Worm (Caenorhabditis elegans) whole organism, young adult: ENCODE results near the gene K02F3.9.

Source experiments
- B0019.2 ChIP-seq: fragments of 200-800 bp; sonication (Bioruptor generic); conservative IDR thresholded peaks from 2 replicates; pipeline ENCODE4 v1.3.6; 2022; ENCODE audit warnings: missing genetic modification reagents, missing genetic modification characterization, missing compliant biosample characterization
- D2030.7 ChIP-seq: fragments of 200-800 bp; sonication (Bioruptor generic); IDR thresholded peaks from 2 replicates; pipeline ENCODE4 v1.3.6; 2022; ENCODE audit warnings: missing genetic modification reagents, missing genetic modification characterization, missing compliant biosample characterization
- F10E7.11 ChIP-seq: sonication (generic microtip); optimal IDR thresholded peaks from 2 replicates; lab custom pipeline; 2017; ENCODE audit warnings: mild to moderate bottlenecking, missing genetic modification characterization, moderate library complexity, missing compliant biosample characterization
- F22D6.2 ChIP-seq: sonication (generic microtip); optimal IDR thresholded peaks from 2 replicates; lab custom pipeline; 2016; ENCODE audit warnings: mild to moderate bottlenecking, missing genetic modification characterization, missing compliant biosample characterization
- F39B2.1 ChIP-seq: fragments of 200-800 bp; sonication (Bioruptor generic); IDR thresholded peaks from 2 replicates; pipeline ENCODE4 v1.3.6; 2022; ENCODE audit warnings: missing genetic modification reagents, missing genetic modification characterization, missing compliant biosample characterization
- F49E8.2 ChIP-seq: sonication (generic microtip); optimal IDR thresholded peaks from 3 replicates; lab custom pipeline; 2017; ENCODE audit warnings: missing genetic modification characterization, mild to moderate bottlenecking, missing compliant biosample characterization, antibody characterized with exemption, moderate library complexity; ENCODE audit not compliant: insufficient read depth
- F55B11.4 ChIP-seq: sonication (generic microtip); optimal IDR thresholded peaks from 2 replicates; lab custom pipeline; 2016; ENCODE audit warnings: missing compliant biosample characterization, missing genetic modification characterization, borderline replicate concordance; ENCODE audit not compliant: insufficient read depth
- K11D2.4 ChIP-seq: fragments of 200-800 bp; sonication (Bioruptor generic); IDR thresholded peaks from 2 replicates; pipeline ENCODE4 v1.3.6; 2022; ENCODE audit warnings: missing genetic modification reagents, missing genetic modification characterization, missing compliant biosample characterization
- T07F8.4 ChIP-seq: sonication (generic microtip); optimal IDR thresholded peaks from 2 replicates; lab custom pipeline; 2016; ENCODE audit warnings: mild to moderate bottlenecking, missing genetic modification characterization, moderate library complexity, missing compliant biosample characterization
- Y53G8AR.9 ChIP-seq: fragments of 200-800 bp; sonication (Bioruptor generic); conservative IDR thresholded peaks from 2 replicates; pipeline ENCODE4 v1.3.6; 2022; ENCODE audit warnings: missing genetic modification reagents, missing genetic modification characterization, missing compliant biosample characterization
- ZK185.1 ChIP-seq: sonication (generic microtip); optimal IDR thresholded peaks from 2 replicates; lab custom pipeline; 2016; ENCODE audit warnings: mild to moderate bottlenecking, missing genetic modification characterization, missing compliant biosample characterization; ENCODE audit not compliant: poor library complexity, severe bottlenecking
- akir-1 ChIP-seq: fragments of 200-800 bp; sonication (Bioruptor generic); optimal IDR thresholded peaks from 2 replicates; lab custom pipeline; 2018; ENCODE audit warnings: mild to moderate bottlenecking, missing genetic modification characterization, moderate library complexity, missing compliant biosample characterization
- aptf-3 ChIP-seq: fragments of 200-800 bp; sonication (Bioruptor generic); IDR thresholded peaks from 2 replicates; pipeline ENCODE4 v1.3.6; 2022; ENCODE audit warnings: missing genetic modification characterization, missing compliant biosample characterization
- atf-7 ChIP-seq: sonication (generic microtip); optimal IDR thresholded peaks from 2 replicates; lab custom pipeline; 2017; ENCODE audit warnings: mild to moderate bottlenecking, missing genetic modification characterization, missing compliant biosample characterization
- athp-1 ChIP-seq: sonication (generic microtip); optimal IDR thresholded peaks from 2 replicates; lab custom pipeline; 2017; ENCODE audit warnings: mild to moderate bottlenecking, missing genetic modification characterization, missing compliant biosample characterization
- attf-3 ChIP-seq: fragments of 200-800 bp; sonication (Bioruptor generic); conservative IDR thresholded peaks from 2 replicates; pipeline ENCODE4 v1.3.6; 2022; ENCODE audit warnings: missing genetic modification reagents, missing genetic modification characterization, missing compliant biosample characterization
- bed-2 ChIP-seq: fragments of 200-800 bp; sonication (Bioruptor generic); IDR thresholded peaks from 2 replicates; pipeline ENCODE4 v1.3.6; 2022; ENCODE audit warnings: missing genetic modification reagents, missing genetic modification characterization, missing compliant biosample characterization
- cebp-1 ChIP-seq, 2 experiments: fragments of 200-800 bp in 1 of 2; sonication (Bioruptor generic) in 1 of 2; sonication (generic microtip) in 1 of 2; IDR thresholded peaks in 1 of 2; optimal IDR thresholded peaks in 1 of 2; 2 replicates each; pipeline versions ENCODE4 v1.3.6 to Lab custom; 2017 to 2022; ENCODE audit warnings: missing compliant biosample characterization in 2 of 2, missing genetic modification characterization in 2 of 2, mild to moderate bottlenecking in 1 of 2, missing genetic modification reagents in 1 of 2, moderate library complexity in 1 of 2
- ceh-100 ChIP-seq: fragments of 200-800 bp; sonication (Bioruptor generic); IDR thresholded peaks from 2 replicates; pipeline ENCODE4 v1.3.6; 2022; ENCODE audit warnings: missing genetic modification reagents, missing genetic modification characterization, missing compliant biosample characterization
- ceh-27 ChIP-seq: fragments of 200-800 bp; sonication (Bioruptor generic); optimal IDR thresholded peaks from 2 replicates; lab custom pipeline; 2018; ENCODE audit warnings: mild to moderate bottlenecking, missing genetic modification characterization, moderate library complexity, missing compliant biosample characterization
- ceh-58 ChIP-seq: fragments of 200-800 bp; sonication (Bioruptor generic); IDR thresholded peaks from 2 replicates; pipeline ENCODE4 v1.3.6; 2022; ENCODE audit warnings: missing genetic modification characterization, missing compliant biosample characterization
- ceh-91 ChIP-seq: fragments of 200-800 bp; sonication (Bioruptor generic); IDR thresholded peaks from 2 replicates; pipeline ENCODE4 v1.3.6; 2022; ENCODE audit warnings: missing genetic modification reagents, missing genetic modification characterization, missing compliant biosample characterization
- dox-1 ChIP-seq: fragments of 200-800 bp; sonication (Bioruptor generic); IDR thresholded peaks from 2 replicates; pipeline ENCODE4 v1.3.6; 2022; ENCODE audit warnings: missing genetic modification reagents, missing genetic modification characterization, missing compliant biosample characterization
- ets-4 ChIP-seq: fragments of 200-800 bp; sonication (Bioruptor generic); optimal IDR thresholded peaks from 2 replicates; lab custom pipeline; 2018; ENCODE audit warnings: mild to moderate bottlenecking, missing genetic modification characterization, missing compliant biosample characterization
- fkh-3 ChIP-seq: sonication (generic microtip); optimal IDR thresholded peaks from 2 replicates; lab custom pipeline; 2016; ENCODE audit warnings: mild to moderate bottlenecking, missing genetic modification characterization, missing compliant biosample characterization
- gei-17 ChIP-seq: fragments of 200-800 bp; sonication (Bioruptor generic); optimal IDR thresholded peaks from 2 replicates; lab custom pipeline; 2018; ENCODE audit warnings: mild to moderate bottlenecking, missing genetic modification characterization, missing compliant biosample characterization
- hrde-1 ChIP-seq: sonication (generic microtip); optimal IDR thresholded peaks from 2 replicates; lab custom pipeline; 2016; ENCODE audit warnings: missing genetic modification characterization, mild to moderate bottlenecking, missing compliant biosample characterization, moderate library complexity, missing genotype, missing genetic modification reagents, borderline replicate concordance
- lin-40 ChIP-seq: sonication (generic microtip); optimal IDR thresholded peaks from 2 replicates; lab custom pipeline; 2016; ENCODE audit warnings: missing genetic modification characterization, mild to moderate bottlenecking, missing compliant biosample characterization, missing genotype, missing genetic modification reagents
- lin-54 ChIP-seq: fragments of 200-800 bp; sonication (Bioruptor generic); optimal IDR thresholded peaks from 2 replicates; lab custom pipeline; 2018; ENCODE audit warnings: mild to moderate bottlenecking, missing genetic modification characterization, missing compliant biosample characterization
- lir-1 ChIP-seq: fragments of 200-800 bp; sonication (Bioruptor generic); conservative IDR thresholded peaks from 2 replicates; pipeline ENCODE4 v1.3.6; 2022; ENCODE audit warnings: missing genetic modification reagents, missing genetic modification characterization, missing compliant biosample characterization
- lsl-1 ChIP-seq: fragments of 200-800 bp; sonication (Bioruptor generic); optimal IDR thresholded peaks from 2 replicates; lab custom pipeline; 2018; ENCODE audit warnings: mild to moderate bottlenecking, missing genetic modification characterization, moderate library complexity, missing compliant biosample characterization
- madf-3 ChIP-seq: fragments of 200-800 bp; sonication (Bioruptor generic); IDR thresholded peaks from 2 replicates; pipeline ENCODE4 v1.3.6; 2022; ENCODE audit warnings: missing genetic modification reagents, missing genetic modification characterization, missing compliant biosample characterization
- madf-6 ChIP-seq: fragments of 200-800 bp; sonication (Bioruptor generic); IDR thresholded peaks from 2 replicates; pipeline ENCODE4 v1.3.6; 2022; ENCODE audit warnings: missing genetic modification reagents, missing genetic modification characterization, missing compliant biosample characterization
- mcd-1 ChIP-seq: fragments of 200-800 bp; sonication (Bioruptor generic); IDR thresholded peaks from 2 replicates; pipeline ENCODE4 v1.3.6; 2022; ENCODE audit warnings: missing genetic modification reagents, missing genetic modification characterization, missing compliant biosample characterization
- mes-4 ChIP-seq: sonication (generic microtip); optimal IDR thresholded peaks from 2 replicates; lab custom pipeline; 2016; ENCODE audit warnings: missing genotype, missing genetic modification characterization, missing compliant biosample characterization
- nfyb-1 ChIP-seq: fragments of 200-800 bp; sonication (Bioruptor generic); IDR thresholded peaks from 2 replicates; pipeline ENCODE4 v1.3.6; 2022; ENCODE audit warnings: missing genetic modification reagents, missing genetic modification characterization, missing compliant biosample characterization
- pbrm-1 ChIP-seq: fragments of 200-800 bp; sonication (Bioruptor generic); IDR thresholded peaks from 2 replicates; pipeline ENCODE4 v1.3.6; 2022; ENCODE audit warnings: missing genetic modification reagents, missing genetic modification characterization, missing compliant biosample characterization
- pha-4 ChIP-seq: fragments of 150-350 bp; sonication (generic microtip); optimal IDR thresholded peaks from 2 replicates; lab custom pipeline; 2014; ENCODE audit warnings: missing biosample characterization, missing genetic modification reagents, missing genetic modification characterization
- snpc-1.3 ChIP-seq: sonication (generic microtip); optimal IDR thresholded peaks from 2 replicates; lab custom pipeline; 2017; ENCODE audit warnings: missing genetic modification characterization, mild to moderate bottlenecking, missing compliant biosample characterization, antibody characterized with exemption, moderate library complexity, missing genotype, missing genetic modification reagents; ENCODE audit not compliant: insufficient read depth
- snpc-3.4 ChIP-seq: sonication (generic microtip); optimal IDR thresholded peaks from 2 replicates; lab custom pipeline; 2017; ENCODE audit warnings: missing genetic modification characterization, mild to moderate bottlenecking, missing compliant biosample characterization, antibody characterized with exemption, moderate library complexity, missing genotype, missing genetic modification reagents
- tbp1 ChIP-seq: fragments of 200-800 bp; sonication (Bioruptor generic); optimal IDR thresholded peaks from 2 replicates; lab custom pipeline; 2018; ENCODE audit warnings: mild to moderate bottlenecking, missing genetic modification characterization, missing compliant biosample characterization
- ztf-18 ChIP-seq: sonication (generic microtip); optimal IDR thresholded peaks from 2 replicates; lab custom pipeline; 2016; ENCODE audit warnings: missing genotype, mild to moderate bottlenecking, missing genetic modification characterization, missing compliant biosample characterization
- ztf-3 ChIP-seq: fragments of 200-800 bp; sonication (Bioruptor generic); optimal IDR thresholded peaks from 2 replicates; lab custom pipeline; 2018; ENCODE audit warnings: mild to moderate bottlenecking, missing genetic modification characterization, missing compliant biosample characterization

Gene K02F3.9

DNA sequence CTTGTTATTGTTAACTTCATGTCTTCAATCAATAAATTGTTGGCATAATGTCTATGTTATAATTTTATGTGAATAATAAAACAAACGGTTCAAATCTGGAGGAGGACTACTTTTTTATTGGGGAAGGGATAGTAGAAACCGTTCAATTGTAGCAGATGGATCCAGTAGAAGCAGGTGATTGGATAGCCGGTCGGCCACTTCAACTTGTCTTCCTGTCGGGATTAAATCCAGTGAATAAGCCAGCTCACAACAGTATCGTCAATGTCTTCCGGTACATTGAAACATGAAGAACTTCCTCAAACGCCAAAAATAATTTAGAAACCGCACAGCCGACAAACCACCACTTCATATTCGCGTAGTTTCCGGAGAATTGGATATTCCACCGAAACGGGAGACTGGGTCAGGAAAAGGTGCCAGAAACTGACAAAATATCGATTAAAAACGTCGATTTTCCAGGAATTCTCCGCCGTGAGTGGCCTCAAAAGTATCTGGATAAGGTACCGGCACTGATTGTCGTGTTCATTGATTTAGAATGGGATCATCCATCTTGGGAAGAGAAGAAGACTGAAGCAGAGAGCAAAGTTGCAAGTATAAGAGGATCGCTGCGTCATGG, 46.1 kb downstream of the K02F3.9 start, which contains the start of gene trpp-11 (continued):
- 0 out of 2 replicates have a peak, but pooled peaks have one; percentile 61 for TF ChIP-seq madf-3
- peak; percentile 28 for TF ChIP-seq tbp1
- no peak for TF ChIP-seq F22D6.2 (tag; lab: Kevin White, UChicago)
- TF ChIP-seq snpc-1.3 = peak; percentile 7
- no peak for TF ChIP-seq cebp-1 (GFP tag; IDR thresholded peaks at IDR 0.05; lab: Robert Waterston, UW)
- TF ChIP-seq cebp-1 (tag; optimal IDR thresholded peaks at IDR 0.05; lab: Kevin White, UChicago) = no peak
- no peak for TF ChIP-seq ceh-27 (GFP tag; lab: Kevin White, UChicago)
- 0 out of 2 replicates have a peak, but pooled peaks have one; percentile 8 for TF ChIP-seq ceh-91
- peak; percentile 21; the same call in 1 of the 2 replicates for TF ChIP-seq dox-1
- TF ChIP-seq T07F8.4 (tag; lab: Kevin White, UChicago) = no peak
- TF ChIP-seq pbrm-1 (GFP tag; lab: Robert Waterston, UW) = peak; percentile 30; the same call in 1 of the 2 replicates
- peak; percentile 4 for TF ChIP-seq athp-1 (tag; lab: Kevin White, UChicago)
- TF ChIP-seq mcd-1 = peak; percentile 33
- TF ChIP-seq F39B2.1 (GFP tag; lab: Robert Waterston, UW) = 0 out of 2 replicates have a peak, but pooled peaks have one; percentile 13
- TF ChIP-seq Y53G8AR.9 (GFP tag; lab: Robert Waterston, UW) = peak; percentile 62
- no peak for TF ChIP-seq B0019.2 (GFP tag; lab: Robert Waterston, UW)
- peak; percentile 51 for TF ChIP-seq hrde-1 (tag; lab: Kevin White, UChicago)
- peak; percentile 52 for TF ChIP-seq lin-54 (GFP tag; lab: Kevin White, UChicago)
- TF ChIP-seq bed-2 (GFP tag; lab: Robert Waterston, UW) = no peak
- TF ChIP-seq aptf-3 = no peak
- TF ChIP-seq F55B11.4 (tag; lab: Kevin White, UChicago) = no peak
- TF ChIP-seq madf-6 (GFP tag; lab: Robert Waterston, UW) = peak; percentile 56
- TF ChIP-seq D2030.7 (GFP tag; lab: Robert Waterston, UW) = peak; percentile 14; the same call in 1 of the 2 replicates
- no peak for TF ChIP-seq attf-3

- TF ChIP-seq atf-7 (tag; lab: Kevin White, UChicago) = no peak
- TF ChIP-seq snpc-3.4 = no peak
- no peak for TF ChIP-seq lin-54 (GFP tag; lab: Kevin White, UChicago)
- TF ChIP-seq K11D2.4 (GFP tag; lab: Robert Waterston, UW) = no peak
- no peak for TF ChIP-seq F55B11.4 (tag; lab: Kevin White, UChicago)
- TF ChIP-seq mes-4 = no peak
- no peak for TF ChIP-seq lir-1 (GFP tag; lab: Robert Waterston, UW)
- no peak for TF ChIP-seq fkh-3 (tag; lab: Kevin White, UChicago)
- no peak for TF ChIP-seq pha-4 (tag; lab: Kevin White, UChicago)
- no peak for TF ChIP-seq ZK185.1 (tag; lab: Kevin White, UChicago)
These were observed 47.2 kb downstream of the K02F3.9 start, which contains the start of gene rps-29 for ce11 chrIII:794000-794399. Gene rps-29, plus strand, starts transcription at chrIII:794300.

DNA sequence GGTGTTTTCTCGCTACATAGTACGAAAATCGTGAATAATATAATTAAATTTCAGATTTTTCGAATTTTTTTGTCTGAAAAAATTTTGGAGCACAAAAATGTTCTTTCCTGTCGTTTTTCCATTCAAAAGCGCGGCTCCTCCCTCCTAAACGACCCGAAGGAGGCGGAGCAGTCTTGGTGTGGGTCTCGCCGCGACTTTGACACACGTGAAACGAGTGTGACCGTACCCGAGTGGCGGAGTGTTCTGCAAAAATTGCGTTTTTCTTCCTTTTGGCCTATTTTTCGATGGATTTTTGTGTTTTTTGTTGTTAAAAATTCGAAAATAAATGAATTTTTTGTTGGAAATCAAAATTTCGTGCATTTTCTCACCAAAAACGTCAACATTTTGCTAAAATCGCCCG, 47.6 kb downstream of the K02F3.9 start, which contains the start of gene snt-2:
Gene snt-2, minus strand, starts transcription at position 139 of the 400 bp plus-strand sequence.
- TF ChIP-seq ets-4 (GFP tag; lab: Kevin White, UChicago) (no peak), ceh-58 (GFP tag; lab: Robert Waterston, UW) (no peak), F49E8.2 (peak; percentile 52), akir-1 (GFP tag; lab: Kevin White, UChicago) (no peak), hrde-1 (tag; lab: Kevin White, UChicago) (no peak), nfyb-1 (0 out of 2 replicates have a peak, but pooled peaks have one; percentile 36), ztf-3 (GFP tag; lab: Kevin White, UChicago) (no peak), lir-1 (GFP tag; lab: Robert Waterston, UW) (no peak), ceh-100 (GFP tag; lab: Robert Waterston, UW) (peak; percentile 27; the same call in 1 of the 2 replicates), tbp1 (peak; percentile 49), dox-1 (peak; percentile 83), D2030.7 (GFP tag; lab: Robert Waterston, UW) (peak; percentile 53), snpc-3.4 (peak; percentile 19), ztf-18 (peak; percentile 36), lsl-1 (GFP tag; lab: Kevin White, UChicago) (peak; percentile 92), gei-17 (no peak), F10E7.11 (no peak), lin-40 (peak; percentile 47)
